Fruit fly (Drosophila melanogaster): ENCODE measurements around the gene Cp190.

DNA sequence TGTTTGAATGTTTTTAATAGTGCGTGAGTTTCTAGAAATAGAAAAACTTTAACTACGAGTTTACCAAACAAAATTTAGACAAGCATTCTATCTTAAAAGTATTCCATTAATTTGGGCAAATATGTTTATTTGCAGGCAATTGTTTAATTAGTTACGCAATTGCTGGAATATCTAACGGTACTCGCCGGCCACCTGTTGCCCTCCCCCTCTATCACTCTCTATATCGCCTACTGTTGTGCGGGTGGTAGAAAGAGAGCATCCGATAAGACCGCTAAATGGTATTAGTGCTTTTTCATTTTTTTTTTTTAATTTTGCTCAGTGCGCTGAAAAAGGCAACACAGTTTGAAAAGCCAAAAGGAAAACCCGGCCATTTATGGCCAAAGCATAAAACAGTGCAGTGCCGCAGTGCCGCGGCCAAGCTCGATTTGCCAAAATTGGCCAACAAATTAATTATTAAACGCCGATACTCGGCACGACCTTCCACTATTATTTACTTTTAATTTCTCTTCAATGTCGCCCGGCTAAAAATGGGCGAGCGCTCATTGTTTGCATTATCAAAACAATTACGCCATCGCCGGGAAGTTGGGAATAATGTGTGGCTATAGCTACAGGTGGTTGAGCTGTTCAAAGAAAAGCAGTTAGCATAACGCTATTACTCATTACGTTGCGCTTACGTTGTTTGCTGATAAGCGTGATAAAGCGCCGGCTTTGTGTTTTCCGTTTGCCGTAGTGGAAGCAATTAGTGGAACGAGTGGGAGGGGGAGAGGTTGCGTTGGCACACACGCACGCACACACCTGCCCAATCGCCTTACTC lies 15.0 kb upstream of the Cp190 start:
- TF ChIP-seq Ets96B (tag; optimal IDR thresholded peaks at IDR 0.05), result no peak
- no peak for TF ChIP-seq Blimp-1 (GFP tag; optimal IDR thresholded peaks at IDR 0.05)
- no peak for TF ChIP-seq CG15336 (GFP tag; IDR thresholded peaks at IDR 0.05)
- TF ChIP-seq OdsH (GFP tag; optimal IDR thresholded peaks at IDR 0.05), result no peak
- TF ChIP-seq Ets21C (GFP tag; optimal IDR thresholded peaks at IDR 0.05), result no peak
- no peak for TF ChIP-seq Met (GFP tag; optimal IDR thresholded peaks at IDR 0.05)
- no peak for TF ChIP-seq achi (GFP tag; optimal IDR thresholded peaks at IDR 0.05)

Data from whole organism, prepupa.